Worm (Caenorhabditis elegans): ENCODE data around the gene lgc-54.

lgc-54 gene

ce11 chrV:6810091-6810490, 36.3 kb downstream of the lgc-54 start:
- TF ChIP-seq nhr-80 (tag; optimal IDR thresholded peaks at IDR 0.05): peak; percentile 48
- TF ChIP-seq K11D2.4 (GFP tag; IDR thresholded peaks at IDR 0.05): no peak

ce11 chrV:6808962-6809361, 37.4 kb downstream of the lgc-54 start, which contains the start of gene dmsr-16:
Gene dmsr-16 (minus strand): TSS chrV:6809062.
- TF ChIP-seq lsl-1 (GFP tag; optimal IDR thresholded peaks at IDR 0.05) (no peak), F57A8.1 (GFP tag; optimal IDR thresholded peaks at IDR 0.05) (no peak)

- TF ChIP-seq let-607 (tag; optimal IDR thresholded peaks at IDR 0.05): no peak
- no peak for TF ChIP-seq madf-6 (GFP tag; IDR thresholded peaks at IDR 0.05)
- TF ChIP-seq mxl-1 (tag; optimal IDR thresholded peaks at IDR 0.05): no peak
- no peak for TF ChIP-seq ztf-18 (tag; optimal IDR thresholded peaks at IDR 0.05)
- TF ChIP-seq hrde-1 (tag; optimal IDR thresholded peaks at IDR 0.05; ENCODE audit: borderline replicate concordance): no peak
- no peak for TF ChIP-seq gei-17 (GFP tag; optimal IDR thresholded peaks at IDR 0.05)
- TF ChIP-seq zfh-2 (GFP tag; conservative IDR thresholded peaks at IDR 0.05): no peak
- no peak for TF ChIP-seq lin-35 (GFP tag; optimal IDR thresholded peaks at IDR 0.05)
- TF ChIP-seq bed-1 (GFP tag; IDR thresholded peaks at IDR 0.05): no peak
- no peak for TF ChIP-seq mes-4 (tag; optimal IDR thresholded peaks at IDR 0.05)
- no peak for TF ChIP-seq nhr-179 (tag; optimal IDR thresholded peaks at IDR 0.05)
- TF ChIP-seq F23B12.7 (tag; optimal IDR thresholded peaks at IDR 0.05; ENCODE audit: insufficient read depth): no peak
- no peak for TF ChIP-seq F22D6.2 (tag; optimal IDR thresholded peaks at IDR 0.05)
- TF ChIP-seq F52B5.7 (tag; optimal IDR thresholded peaks at IDR 0.05): no peak
- TF ChIP-seq ZK185.1 (tag; optimal IDR thresholded peaks at IDR 0.05; ENCODE audit: poor library complexity, severe bottlenecking): no peak
- no peak for TF ChIP-seq ztf-3 (GFP tag; optimal IDR thresholded peaks at IDR 0.05)
- no peak for TF ChIP-seq sea-2 (GFP tag; IDR thresholded peaks at IDR 0.05)
- TF ChIP-seq ceh-100 (GFP tag; IDR thresholded peaks at IDR 0.05): no peak
Observed at ce11 chrV:6806340-6806739, 40.1 kb downstream of the lgc-54 start, which contains the start of gene dmsr-12. Gene dmsr-12 (minus strand): TSS chrV:6806440.

ce11 chrV:6803992-6804391, 42.4 kb downstream of the lgc-54 start, which contains the start of gene dmsr-11:
Gene dmsr-11 (minus strand): TSS chrV:6804092.
- TF ChIP-seq mel-28 (tag; optimal IDR thresholded peaks at IDR 0.05; ENCODE audit: borderline replicate concordance) (no peak), F49E8.2 (tag; optimal IDR thresholded peaks at IDR 0.05; ENCODE audit: insufficient read depth) (no peak), athp-1 (tag; optimal IDR thresholded peaks at IDR 0.05) (no peak), cebp-2 (GFP tag; IDR thresholded peaks at IDR 0.05) (no peak), attf-5 (GFP tag; optimal IDR thresholded peaks at IDR 0.05) (no peak), pbrm-1 (GFP tag; IDR thresholded peaks at IDR 0.05) (no peak), ets-4 (GFP tag; optimal IDR thresholded peaks at IDR 0.05) (no peak), zim-3 (tag; optimal IDR thresholded peaks at IDR 0.05) (no peak), bed-1 (GFP tag; IDR thresholded peaks at IDR 0.05) (no peak), Y53F4B.3 (GFP tag; IDR thresholded peaks at IDR 0.05) (no peak), zfh-2 (GFP tag; conservative IDR thresholded peaks at IDR 0.05) (no peak), lin-40 (tag; optimal IDR thresholded peaks at IDR 0.05) (no peak)

ce11 chrV:6801850-6802249, 44.6 kb downstream of the lgc-54 start, which contains the start of gene dmsr-10:
Gene dmsr-10 (minus strand): TSS chrV:6801950.
- no peak for TF ChIP-seq Y53G8AR.9 (GFP tag; conservative IDR thresholded peaks at IDR 0.05)
- no peak for TF ChIP-seq Y79H2A.3 (GFP tag; conservative IDR thresholded peaks at IDR 0.05)
- no peak for TF ChIP-seq lsy-27 (tag; optimal IDR thresholded peaks at IDR 0.05; ENCODE audit: borderline replicate concordance, insufficient read depth)
- no peak for TF ChIP-seq lir-1 (GFP tag; conservative IDR thresholded peaks at IDR 0.05)
- TF ChIP-seq lin-54 (GFP tag; optimal IDR thresholded peaks at IDR 0.05): no peak
- no peak for TF ChIP-seq pbrm-1 (GFP tag; IDR thresholded peaks at IDR 0.05)
- TF ChIP-seq Y67H2A.10 (GFP tag; conservative IDR thresholded peaks at IDR 0.05): no peak
